Worm (Caenorhabditis elegans) whole organism, L4 larva: ENCODE measurements around the gene aco-1.

Experiments
- D1046.2 ChIP-seq: fragments of 200-800 bp; sonication (Bioruptor generic); IDR thresholded peaks from 2 replicates; pipeline ENCODE4 v1.3.6; 2022; ENCODE audit warnings: missing genetic modification characterization, missing compliant biosample characterization
- F44E2.7 ChIP-seq: fragments of 200-800 bp; sonication (Bioruptor generic); IDR thresholded peaks from 2 replicates; pipeline ENCODE4 v2.1.2; 2022; ENCODE audit warnings: missing genetic modification characterization, missing compliant biosample characterization
- T20F7.1 ChIP-seq: fragments of 200-800 bp; sonication (Bioruptor generic); optimal IDR thresholded peaks from 2 replicates; lab custom pipeline; 2018; ENCODE audit warnings: mild to moderate bottlenecking, missing genetic modification characterization, missing compliant biosample characterization
- T26A8.4 ChIP-seq: fragments of 200-800 bp; sonication (Bioruptor generic); IDR thresholded peaks from 2 replicates; pipeline ENCODE4 v1.3.6; 2022; ENCODE audit warnings: missing genetic modification characterization, missing compliant biosample characterization
- Y105C5A.15 ChIP-seq: fragments of 200-800 bp; sonication (Bioruptor generic); IDR thresholded peaks from 2 replicates; pipeline ENCODE4 v1.3.6; 2022; ENCODE audit warnings: missing genetic modification characterization, missing compliant biosample characterization
- Y5F2A.4 ChIP-seq: fragments of 200-800 bp; sonication (Bioruptor generic); optimal IDR thresholded peaks from 2 replicates; lab custom pipeline; 2018; ENCODE audit warnings: mild to moderate bottlenecking, missing genetic modification characterization, missing compliant biosample characterization
- ZK546.5 ChIP-seq, 2 experiments: sonication (generic microtip); optimal IDR thresholded peaks; 2 replicates each; lab custom pipeline; 2017; ENCODE audit warnings: missing biosample characterization in 2 of 2, missing genetic modification characterization in 2 of 2
- aha-1 ChIP-seq: fragments of 150-350 bp; peaks from one replicate; lab custom pipeline; 2014; ENCODE audit warnings: missing biosample characterization, missing genetic modification characterization
- aly-2 ChIP-seq: sonication (generic microtip); optimal IDR thresholded peaks from 2 replicates; lab custom pipeline; 2018; ENCODE audit warnings: missing biosample characterization, missing genetic modification characterization
- ama-1 ChIP-seq: fragments of 150-350 bp; optimal IDR thresholded peaks from 2 replicates; lab custom pipeline; 2014; ENCODE audit warnings: inconsistent platforms, mixed read lengths
- ceh-62 ChIP-seq: sonication (generic microtip); optimal IDR thresholded peaks from 2 replicates; lab custom pipeline; 2017; ENCODE audit warnings: missing biosample characterization, missing genetic modification characterization
- ctbp-1 ChIP-seq: fragments of 200-800 bp; sonication (Bioruptor generic); IDR thresholded peaks from 2 replicates; pipeline ENCODE4 v1.3.6; 2022; ENCODE audit warnings: missing genetic modification reagents, missing genetic modification characterization, missing compliant biosample characterization
- daf-16 ChIP-seq, 3 experiments: sonication (generic microtip); optimal IDR thresholded peaks; 2 replicates each; lab custom pipeline; 2016 to 2017; ENCODE audit warnings: missing genetic modification characterization in 3 of 3, missing genetic modification reagents in 3 of 3, mild to moderate bottlenecking in 2 of 3, missing compliant biosample characterization in 2 of 3, missing biosample characterization in 1 of 3, moderate library complexity in 1 of 3
- daf-8 ChIP-seq: fragments of 200-800 bp; sonication (Bioruptor generic); IDR thresholded peaks from 2 replicates; pipeline ENCODE4 v1.3.6; 2022; ENCODE audit warnings: missing genetic modification characterization, missing compliant biosample characterization
- dmd-6 ChIP-seq: fragments of 200-800 bp; sonication (Bioruptor generic); IDR thresholded peaks from 2 replicates; pipeline ENCODE4 v1.3.6; 2022; ENCODE audit warnings: missing genetic modification reagents, missing genetic modification characterization, missing compliant biosample characterization
- dpl-1 ChIP-seq: fragments of 150-350 bp; optimal IDR thresholded peaks from 2 replicates; lab custom pipeline; 2014; ENCODE audit warnings: missing biosample characterization, missing genetic modification reagents, missing genetic modification characterization
- dve-1 ChIP-seq: sonication (generic microtip); optimal IDR thresholded peaks from 2 replicates; lab custom pipeline; 2017; ENCODE audit warnings: antibody characterized with exemption, mild to moderate bottlenecking, missing genetic modification characterization, missing compliant biosample characterization; ENCODE audit not compliant: insufficient read depth
- egl-27 ChIP-seq: sonication (generic microtip); optimal IDR thresholded peaks from 3 replicates; lab custom pipeline; 2017; ENCODE audit warnings: missing biosample characterization, missing genetic modification reagents, missing genetic modification characterization
- fkh-10 ChIP-seq: fragments of 150-350 bp; optimal IDR thresholded peaks from 2 replicates; lab custom pipeline; 2014; ENCODE audit warnings: missing biosample characterization, missing genetic modification reagents, missing genetic modification characterization
- hlh-11 ChIP-seq: fragments of 200-800 bp; sonication (Bioruptor generic); optimal IDR thresholded peaks from 2 replicates; lab custom pipeline; 2018; ENCODE audit warnings: mild to moderate bottlenecking, missing genetic modification characterization, missing compliant biosample characterization
- hmg-1.1 ChIP-seq: fragments of 200-800 bp; sonication (Bioruptor generic); IDR thresholded peaks from 2 replicates; pipeline ENCODE4 v1.3.6; 2022; ENCODE audit warnings: missing genetic modification reagents, missing genetic modification characterization, missing compliant biosample characterization
- lim-7 ChIP-seq: fragments of 200-800 bp; sonication (Bioruptor generic); IDR thresholded peaks from 2 replicates; pipeline ENCODE4 v1.3.6; 2022; ENCODE audit warnings: missing genetic modification characterization, missing compliant biosample characterization
- lin-1 ChIP-seq: fragments of 200-800 bp; sonication (Bioruptor generic); IDR thresholded peaks from 2 replicates; pipeline ENCODE4 v1.3.6; 2022; ENCODE audit warnings: missing genetic modification reagents, missing genetic modification characterization, missing compliant biosample characterization
- lin-13 ChIP-seq: fragments of 150-350 bp; optimal IDR thresholded peaks from 2 replicates; lab custom pipeline; 2014; ENCODE audit warnings: missing biosample characterization, missing genetic modification reagents, missing genetic modification characterization
- lin-39 ChIP-seq: fragments of 150-350 bp; optimal IDR thresholded peaks from 2 replicates; lab custom pipeline; 2014; ENCODE audit warnings: missing biosample characterization, missing genetic modification reagents, missing genetic modification characterization
- madf-5 ChIP-seq, 2 experiments: fragments of 200-800 bp; sonication (Bioruptor generic); IDR thresholded peaks; 2 replicates each; pipeline ENCODE4 v1.3.6; 2022; ENCODE audit warnings: missing compliant biosample characterization in 2 of 2, missing genetic modification characterization in 2 of 2
- mdl-1 ChIP-seq, 2 experiments: fragments of 150-350 bp in 1 of 2; sonication (generic microtip) in 1 of 2; optimal IDR thresholded peaks; 2 replicates each; lab custom pipeline; 2014 to 2017; ENCODE audit warnings: missing biosample characterization in 2 of 2, missing genetic modification characterization in 2 of 2
- mxl-2 ChIP-seq: fragments of 200-800 bp; sonication (Bioruptor generic); conservative IDR thresholded peaks from 2 replicates; pipeline ENCODE4 v1.3.6; 2022; ENCODE audit warnings: missing genetic modification reagents, missing genetic modification characterization, missing compliant biosample characterization
- nhr-10 ChIP-seq: fragments of 150-350 bp; optimal IDR thresholded peaks from 2 replicates; lab custom pipeline; 2014; ENCODE audit warnings: missing biosample characterization, missing genetic modification characterization
- nhr-111 ChIP-seq: fragments of 200-800 bp; sonication (Bioruptor generic); optimal IDR thresholded peaks from 2 replicates; lab custom pipeline; 2018; ENCODE audit warnings: mild to moderate bottlenecking, missing genetic modification characterization, missing compliant biosample characterization
- nhr-28 ChIP-seq: fragments of 150-350 bp; optimal IDR thresholded peaks from 2 replicates; lab custom pipeline; 2014; ENCODE audit warnings: missing biosample characterization, missing genetic modification characterization
- nhr-48 ChIP-seq: sonication (generic microtip); optimal IDR thresholded peaks from 2 replicates; lab custom pipeline; 2016; ENCODE audit warnings: mild to moderate bottlenecking, missing genetic modification characterization, missing compliant biosample characterization
- nhr-77 ChIP-seq: fragments of 150-350 bp; optimal IDR thresholded peaks from 2 replicates; lab custom pipeline; 2014; ENCODE audit warnings: missing biosample characterization, missing genetic modification characterization
- php-3 ChIP-seq: fragments of 200-800 bp; sonication (Bioruptor generic); IDR thresholded peaks from 2 replicates; pipeline ENCODE4 v1.3.6; 2022; ENCODE audit warnings: missing genetic modification reagents, missing genetic modification characterization, missing compliant biosample characterization
- pqm-1 ChIP-seq: sonication (generic microtip); optimal IDR thresholded peaks from 2 replicates; lab custom pipeline; 2017; ENCODE audit warnings: missing biosample characterization, missing genetic modification characterization
- sdz-12 ChIP-seq: fragments of 200-800 bp; sonication (Bioruptor generic); optimal IDR thresholded peaks from 2 replicates; lab custom pipeline; 2018; ENCODE audit warnings: mild to moderate bottlenecking, missing genetic modification characterization, missing compliant biosample characterization
- skn-1 ChIP-seq: fragments of 150-350 bp; optimal IDR thresholded peaks from 2 replicates; lab custom pipeline; 2014; ENCODE audit warnings: missing biosample characterization, missing genetic modification characterization
- snpc-4 ChIP-seq: fragments of 150-350 bp; optimal IDR thresholded peaks from 2 replicates; lab custom pipeline; 2014; ENCODE audit warnings: missing biosample characterization, missing genetic modification characterization
- spr-1 ChIP-seq: sonication (generic microtip); optimal IDR thresholded peaks from 2 replicates; lab custom pipeline; 2016; ENCODE audit warnings: mild to moderate bottlenecking, missing genetic modification characterization, missing compliant biosample characterization
- tag-97 ChIP-seq: fragments of 200-800 bp; sonication (Bioruptor generic); IDR thresholded peaks from 2 replicates; pipeline ENCODE4 v1.3.6; 2022; ENCODE audit warnings: missing genetic modification characterization, missing compliant biosample characterization
- tra-1 ChIP-seq: fragments of 200-800 bp; sonication (Bioruptor generic); IDR thresholded peaks from 2 replicates; pipeline ENCODE4 v1.3.6; 2022; ENCODE audit warnings: missing genetic modification reagents, missing genetic modification characterization, missing compliant biosample characterization
- unc-130 ChIP-seq: sonication (generic microtip); optimal IDR thresholded peaks from 2 replicates; lab custom pipeline; 2016; ENCODE audit warnings: missing genetic modification reagents, missing genetic modification characterization, missing compliant biosample characterization
- unc-39 ChIP-seq: sonication (generic microtip); optimal IDR thresholded peaks from 2 replicates; lab custom pipeline; 2017; ENCODE audit warnings: missing biosample characterization, missing genetic modification characterization
- vab-7 ChIP-seq: fragments of 200-800 bp; sonication (Bioruptor generic); IDR thresholded peaks from 2 replicates; pipeline ENCODE4 v1.3.6; 2022; ENCODE audit warnings: missing genetic modification reagents, missing genetic modification characterization, missing compliant biosample characterization
- zfp-2 ChIP-seq: sonication (generic microtip); optimal IDR thresholded peaks from 2 replicates; lab custom pipeline; 2016; ENCODE audit warnings: mild to moderate bottlenecking, missing genetic modification characterization, missing compliant biosample characterization
- zip-11 ChIP-seq: fragments of 200-800 bp; sonication (Bioruptor generic); IDR thresholded peaks from 2 replicates; pipeline ENCODE4 v1.3.6; 2022; ENCODE audit warnings: missing genetic modification characterization, missing compliant biosample characterization
- ztf-11 ChIP-seq: fragments of 150-350 bp; optimal IDR thresholded peaks from 2 replicates; lab custom pipeline; 2014; ENCODE audit warnings: missing biosample characterization, missing genetic modification characterization

aco-1 gene

ce11 chrX:11351288-11351687 lies 11.6 kb downstream of the aco-1 start:
- TF ChIP-seq nhr-28 (tag; lab: Kevin White, UChicago) (peak; percentile 97), ama-1 (lab: Kevin White, UChicago) (no peak), nhr-77 (peak; percentile 26), zip-11 (GFP tag; lab: Robert Waterston, UW) (no peak), dve-1 (tag; lab: Kevin White, UChicago) (no peak), daf-16 (GFP tag; optimal IDR thresholded peaks at IDR 0.05; lab: Kevin White, UChicago) (no peak), daf-16 (tag; optimal IDR thresholded peaks at IDR 0.05; lab: Kevin White, UChicago) (peak; percentile 16), dmd-6 (GFP tag; lab: Robert Waterston, UW) (peak; percentile 55; the same call in 1 of the 2 replicates), lin-13 (GFP tag; lab: Kevin White, UChicago) (no peak), fkh-10 (GFP tag; lab: Kevin White, UChicago) (no peak), mdl-1 (tag; optimal IDR thresholded peaks at IDR 0.05; lab: Kevin White, UChicago) (no peak), lim-7 (GFP tag; lab: Robert Waterston, UW) (no peak), zfp-2 (tag; lab: Kevin White, UChicago) (no peak), tag-97 (GFP tag; lab: Robert Waterston, UW) (no peak), unc-130 (GFP tag; lab: Kevin White, UChicago) (no peak), ctbp-1 (no peak), Y105C5A.15 (GFP tag; lab: Robert Waterston, UW) (no peak), php-3 (GFP tag; lab: Robert Waterston, UW) (no peak), Y5F2A.4 (no peak), snpc-4 (no peak), vab-7 (GFP tag; lab: Robert Waterston, UW) (no peak), ZK546.5 (tag; optimal IDR thresholded peaks at IDR 0.05; lab: Kevin White, UChicago) (no peak), aly-2 (no peak), dpl-1 (GFP tag; lab: Kevin White, UChicago) (no peak), D1046.2 (GFP tag; lab: Robert Waterston, UW) (no peak), madf-5 (GFP tag; IDR thresholded peaks at IDR 0.05; lab: Robert Waterston, UW) (no peak), unc-39 (tag; lab: Kevin White, UChicago) (no peak), hlh-11 (tag; lab: Kevin White, UChicago) (peak; percentile 59), tra-1 (GFP tag; lab: Robert Waterston, UW) (no peak), aha-1 (no peak), mxl-2 (GFP tag; lab: Robert Waterston, UW) (no peak), hmg-1.1 (GFP tag; lab: Robert Waterston, UW) (no peak), ceh-62 (tag; lab: Kevin White, UChicago) (no peak), lin-1 (GFP tag; lab: Robert Waterston, UW) (no peak), egl-27 (tag; lab: Kevin White, UChicago) (no peak), pqm-1 (tag; lab: Kevin White, UChicago) (peak; percentile 54), F44E2.7 (GFP tag; lab: Robert Waterston, UW) (no peak), ztf-11 (tag; lab: Kevin White, UChicago) (no peak)

- TF ChIP-seq T20F7.1 (GFP tag; lab: Kevin White, UChicago), result no peak
- TF ChIP-seq spr-1 (tag; lab: Kevin White, UChicago), result no peak
- TF ChIP-seq nhr-48 (tag; lab: Kevin White, UChicago), result no peak
- no peak for TF ChIP-seq ctbp-1
- no peak for TF ChIP-seq hmg-1.1 (GFP tag; lab: Robert Waterston, UW)
- no peak for TF ChIP-seq T26A8.4 (GFP tag; lab: Robert Waterston, UW)
- TF ChIP-seq skn-1 (tag; lab: Kevin White, UChicago), result no peak
- no peak for TF ChIP-seq sdz-12 (GFP tag; lab: Kevin White, UChicago)
- no peak for TF ChIP-seq fkh-10 (GFP tag; lab: Kevin White, UChicago)
- TF ChIP-seq nhr-111 (GFP tag; lab: Kevin White, UChicago), result no peak
- TF ChIP-seq lim-7 (GFP tag; lab: Robert Waterston, UW), result no peak
- TF ChIP-seq ZK546.5 (tag; optimal IDR thresholded peaks at IDR 0.05; lab: Kevin White, UChicago), result no peak
- no peak for TF ChIP-seq ama-1 (lab: Kevin White, UChicago)
- TF ChIP-seq lin-39 (tag; lab: Kevin White, UChicago), result no peak
- TF ChIP-seq nhr-10 (tag; lab: Kevin White, UChicago), result no peak
- TF ChIP-seq daf-8 (GFP tag; lab: Robert Waterston, UW), result no peak
Observed at ce11 chrX:11351856-11352255, 12.2 kb downstream of the aco-1 start, which contains the start of gene pgp-3. Gene pgp-3 (plus strand): TSS chrX:11352156.
